Worm (Caenorhabditis elegans) whole organism, early embryonic: Measurements from ENCODE around the gene gsto-1.

Experiments used
- B0310.2 ChIP-seq: sonication (generic microtip); optimal IDR thresholded peaks from 2 replicates; lab custom pipeline; 2016; ENCODE audit warnings: mild to moderate bottlenecking, missing genetic modification characterization, missing compliant biosample characterization
- F13C5.2 ChIP-seq: sonication (generic microtip); optimal IDR thresholded peaks from 2 replicates; lab custom pipeline; 2017; ENCODE audit warnings: mild to moderate bottlenecking, missing genetic modification characterization, inconsistent platforms, missing compliant biosample characterization
- aly-1 ChIP-seq: sonication (generic microtip); optimal IDR thresholded peaks from 2 replicates; lab custom pipeline; 2016; ENCODE audit warnings: missing genetic modification characterization, missing compliant biosample characterization
- ama-1 ChIP-seq: fragments of 150-350 bp; optimal IDR thresholded peaks from 2 replicates; lab custom pipeline; 2014
- ceh-13 ChIP-seq: fragments of 200-800 bp; sonication (Bioruptor generic); optimal IDR thresholded peaks from 2 replicates; lab custom pipeline; 2018; ENCODE audit warnings: mild to moderate bottlenecking, missing genetic modification characterization, missing compliant biosample characterization
- ceh-36 ChIP-seq: sonication (generic microtip); optimal IDR thresholded peaks from 2 replicates; lab custom pipeline; 2016; ENCODE audit warnings: missing genetic modification characterization, inconsistent platforms, missing compliant biosample characterization
- ets-7 ChIP-seq: sonication (generic microtip); optimal IDR thresholded peaks from 2 replicates; lab custom pipeline; 2016; ENCODE audit warnings: missing genotype, missing genetic modification characterization, missing compliant biosample characterization
- flt-1 ChIP-seq: fragments of 200-800 bp; sonication (Bioruptor generic); IDR thresholded peaks from 2 replicates; pipeline ENCODE4 v1.3.6; 2022; ENCODE audit warnings: missing genetic modification characterization, missing compliant biosample characterization
- hmbx-1 ChIP-seq: sonication (generic microtip); optimal IDR thresholded peaks from 2 replicates; lab custom pipeline; 2016; ENCODE audit warnings: mild to moderate bottlenecking, missing genetic modification characterization, missing compliant biosample characterization
- hmg-4 ChIP-seq: fragments of 200-800 bp; sonication (Bioruptor generic); optimal IDR thresholded peaks from 2 replicates; lab custom pipeline; 2018; ENCODE audit warnings: mild to moderate bottlenecking, missing genetic modification characterization, missing compliant biosample characterization
- hnd-1 ChIP-seq: sonication (generic microtip); optimal IDR thresholded peaks from 2 replicates; lab custom pipeline; 2016; ENCODE audit warnings: missing genetic modification characterization, missing compliant biosample characterization
- pes-1 ChIP-seq: fragments of 200-800 bp; sonication (Bioruptor generic); IDR thresholded peaks from 2 replicates; pipeline ENCODE4 v1.3.6; 2022; ENCODE audit warnings: missing genetic modification reagents, missing genetic modification characterization, missing compliant biosample characterization
- scrt-1 ChIP-seq: fragments of 200-800 bp; sonication (Bioruptor generic); IDR thresholded peaks from 2 replicates; pipeline ENCODE4 v1.3.6; 2022; ENCODE audit warnings: missing genetic modification characterization, missing compliant biosample characterization
- sea-1 ChIP-seq: fragments of 200-800 bp; sonication (Bioruptor generic); conservative IDR thresholded peaks from 2 replicates; pipeline ENCODE4 v1.3.6; 2022; ENCODE audit warnings: missing genetic modification characterization, missing compliant biosample characterization
- tbx-11 ChIP-seq: fragments of 200-800 bp; sonication (Bioruptor generic); IDR thresholded peaks from 2 replicates; pipeline ENCODE4 v1.3.6; 2022; ENCODE audit warnings: missing genetic modification characterization, missing compliant biosample characterization
- tbx-37 ChIP-seq: fragments of 200-800 bp; sonication (Bioruptor generic); conservative IDR thresholded peaks from 2 replicates; pipeline ENCODE4 v1.3.6; 2022; ENCODE audit warnings: missing genetic modification reagents, missing genetic modification characterization, missing compliant biosample characterization
- tra-4 ChIP-seq: sonication (generic microtip); optimal IDR thresholded peaks from 2 replicates; lab custom pipeline; 2017; ENCODE audit warnings: missing genetic modification characterization, missing compliant biosample characterization

gsto-1 gene

ce11 chrIII:7922207-7922606, 24.6 kb downstream of the gsto-1 start, which contains the start of gene C29E4.17:
Gene C29E4.17, plus strand, starts transcription at chrIII:7922507.
- TF ChIP-seq B0310.2 (tag; lab: Kevin White, UChicago) (no peak), hmg-4 (GFP tag; lab: Kevin White, UChicago) (no peak), ama-1 (lab: Kevin White, UChicago) (no peak), sea-1 (GFP tag; lab: Robert Waterston, UW) (no peak), scrt-1 (GFP tag; lab: Robert Waterston, UW) (no peak), aly-1 (tag; lab: Kevin White, UChicago) (no peak), tra-4 (no peak), hmbx-1 (tag; lab: Kevin White, UChicago) (no peak), pes-1 (no peak), tbx-11 (GFP tag; lab: Robert Waterston, UW) (no peak), ceh-13 (GFP tag; lab: Kevin White, UChicago) (no peak)

DNA sequence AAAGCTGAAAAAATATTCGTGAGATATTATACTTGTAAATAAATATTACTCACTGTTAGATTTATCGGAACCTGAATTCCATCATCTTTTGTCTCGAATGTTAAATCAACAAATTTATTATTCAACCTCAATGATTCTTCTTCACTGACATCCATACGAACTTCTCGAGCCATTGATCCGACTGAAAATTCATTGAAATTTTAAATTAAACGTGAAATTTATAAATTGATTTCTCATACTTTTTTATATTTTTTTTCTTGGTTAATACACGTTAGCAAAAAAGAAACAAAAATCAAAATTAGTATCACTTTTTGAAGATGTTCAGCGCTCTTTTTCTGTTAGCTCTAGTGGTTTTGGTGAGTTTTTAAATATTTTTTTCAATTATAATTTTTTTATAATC, 27.0 kb downstream of the gsto-1 start, which contains the start of gene C29E4.14:
Gene C29E4.14 (plus strand): TSS at position 301 of the 400 bp plus-strand sequence.
- no peak for TF ChIP-seq scrt-1 (GFP tag; lab: Robert Waterston, UW)
- no peak for TF ChIP-seq flt-1 (GFP tag; lab: Robert Waterston, UW)
- no peak for TF ChIP-seq sea-1 (GFP tag; lab: Robert Waterston, UW)
- no peak for TF ChIP-seq tbx-11 (GFP tag; lab: Robert Waterston, UW)
- no peak for TF ChIP-seq ceh-36 (tag; lab: Kevin White, UChicago)
- TF ChIP-seq hmg-4 (GFP tag; lab: Kevin White, UChicago) = no peak
- no peak for TF ChIP-seq hmbx-1 (tag; lab: Kevin White, UChicago)
- TF ChIP-seq tbx-37 (GFP tag; lab: Robert Waterston, UW) = no peak
- no peak for TF ChIP-seq ets-7 (tag; lab: Kevin White, UChicago)
- no peak for TF ChIP-seq B0310.2 (tag; lab: Kevin White, UChicago)
- TF ChIP-seq aly-1 (tag; lab: Kevin White, UChicago) = no peak
- TF ChIP-seq ceh-13 (GFP tag; lab: Kevin White, UChicago) = no peak
- TF ChIP-seq F13C5.2 = no peak
- TF ChIP-seq tra-4 = no peak
- no peak for TF ChIP-seq pes-1
- no peak for TF ChIP-seq ama-1 (lab: Kevin White, UChicago)
- TF ChIP-seq hnd-1 (tag; lab: Kevin White, UChicago) = no peak

DNA sequence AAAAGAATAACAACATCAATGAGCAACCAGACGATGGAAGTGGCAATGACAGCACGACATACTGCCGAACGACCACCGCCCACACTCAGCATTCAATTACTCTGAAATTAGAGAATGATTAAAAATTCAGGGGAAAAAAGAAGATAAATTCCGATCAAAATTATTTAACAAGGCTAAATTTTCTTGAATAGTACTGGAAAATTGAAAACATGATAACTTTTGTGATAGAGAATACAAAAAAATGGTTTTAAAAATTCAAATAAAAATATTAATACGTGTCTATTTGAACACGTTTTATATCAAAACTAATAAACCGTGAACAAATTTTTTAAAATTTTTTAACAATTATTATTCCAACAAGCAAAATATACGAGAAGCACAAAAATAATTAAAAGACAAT, 29.2 kb downstream of the gsto-1 start, which contains the start of gene gly-3:
Gene gly-3 (minus strand): TSS at position 101 of the 400 bp plus-strand sequence.
- TF ChIP-seq ceh-13 (GFP tag; lab: Kevin White, UChicago) = no peak

DNA sequence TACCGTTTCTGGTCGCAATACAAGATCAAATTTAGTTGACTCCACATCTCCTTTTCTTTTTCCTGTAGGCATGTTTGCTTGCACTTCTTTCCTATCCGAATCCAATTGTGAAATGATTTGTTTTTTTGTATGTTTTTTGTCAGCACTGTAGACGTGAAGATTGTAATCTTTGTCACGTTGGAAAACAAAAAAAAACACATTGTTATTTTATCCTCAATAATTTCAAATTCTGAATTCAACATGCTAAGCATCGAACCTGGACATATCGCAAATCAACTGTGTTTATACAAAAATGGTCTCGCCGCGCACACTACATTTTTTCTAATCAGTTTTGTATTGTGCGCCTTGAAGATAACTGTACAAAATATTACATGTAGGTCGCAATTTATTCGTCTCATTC, 33.3 kb downstream of the gsto-1 start, which contains the start of gene ZK688.12:
Gene ZK688.12 (minus strand): TSS at position 101 of the 400 bp plus-strand sequence.
- TF ChIP-seq pes-1 = no peak

ce11 chrIII:7911621-7912020, 35.2 kb downstream of the gsto-1 start, which contains the start of gene ZK688.7:
Gene ZK688.7, minus strand, starts transcription at chrIII:7911634.
- TF ChIP-seq sea-1 (GFP tag; lab: Robert Waterston, UW) = no peak
- TF ChIP-seq scrt-1 (GFP tag; lab: Robert Waterston, UW) = no peak
- no peak for TF ChIP-seq ama-1 (lab: Kevin White, UChicago)
- TF ChIP-seq flt-1 (GFP tag; lab: Robert Waterston, UW) = no peak
- TF ChIP-seq hmbx-1 (tag; lab: Kevin White, UChicago) = no peak
- TF ChIP-seq tra-4 = no peak
- TF ChIP-seq tbx-37 (GFP tag; lab: Robert Waterston, UW) = no peak
- no peak for TF ChIP-seq hnd-1 (tag; lab: Kevin White, UChicago)
- no peak for TF ChIP-seq ceh-36 (tag; lab: Kevin White, UChicago)
- no peak for TF ChIP-seq aly-1 (tag; lab: Kevin White, UChicago)
- no peak for TF ChIP-seq pes-1
- TF ChIP-seq ets-7 (tag; lab: Kevin White, UChicago) = no peak
- no peak for TF ChIP-seq B0310.2 (tag; lab: Kevin White, UChicago)
- TF ChIP-seq hmg-4 (GFP tag; lab: Kevin White, UChicago) = no peak
- no peak for TF ChIP-seq tbx-11 (GFP tag; lab: Robert Waterston, UW)
- no peak for TF ChIP-seq F13C5.2

ce11 chrIII:7909263-7909662, 37.6 kb downstream of the gsto-1 start, which contains the start of gene ZK688.1:
Gene ZK688.1, plus strand, starts transcription at chrIII:7909563.
- TF ChIP-seq tbx-37 (GFP tag; lab: Robert Waterston, UW) (no peak), flt-1 (GFP tag; lab: Robert Waterston, UW) (no peak), aly-1 (tag; lab: Kevin White, UChicago) (no peak), scrt-1 (GFP tag; lab: Robert Waterston, UW) (no peak), hmbx-1 (tag; lab: Kevin White, UChicago) (no peak), ets-7 (tag; lab: Kevin White, UChicago) (no peak), pes-1 (no peak), hmg-4 (GFP tag; lab: Kevin White, UChicago) (no peak), B0310.2 (tag; lab: Kevin White, UChicago) (no peak)

ce11 chrIII:7907515-7907914, 39.3 kb downstream of the gsto-1 start, which contains the start of gene pcp-5:
Gene pcp-5, minus strand, starts transcription at chrIII:7907615.
- TF ChIP-seq ceh-36 (tag; lab: Kevin White, UChicago) (no peak), ceh-13 (GFP tag; lab: Kevin White, UChicago) (no peak), B0310.2 (tag; lab: Kevin White, UChicago) (no peak), aly-1 (tag; lab: Kevin White, UChicago) (no peak), F13C5.2 (no peak), ama-1 (lab: Kevin White, UChicago) (no peak), tbx-11 (GFP tag; lab: Robert Waterston, UW) (no peak), tbx-37 (GFP tag; lab: Robert Waterston, UW) (no peak), scrt-1 (GFP tag; lab: Robert Waterston, UW) (no peak), tra-4 (no peak), hmbx-1 (tag; lab: Kevin White, UChicago) (no peak), pes-1 (no peak)
